Fruit fly (Drosophila melanogaster) whole organism, embryonic: ENCODE results near the gene CG34409.

Experiments
- BEAF-32 ChIP-seq: fragments of 200-800 bp; sonication (Bioruptor generic); optimal IDR thresholded peaks from 3 replicates; lab custom pipeline; 2017; ENCODE audit warnings: missing biosample characterization, missing genetic modification characterization, mild to moderate bottlenecking, moderate library complexity, missing genetic modification reagents
- CG10267 ChIP-seq: fragments of 200-800 bp; sonication (Bioruptor generic); optimal IDR thresholded peaks from 2 replicates; lab custom pipeline; 2018; ENCODE audit warnings: missing biosample characterization, mild to moderate bottlenecking, missing genetic modification characterization, moderate library complexity
- CG11398 ChIP-seq: fragments of 200-800 bp; sonication (Bioruptor generic); optimal IDR thresholded peaks from 2 replicates; lab custom pipeline; 2016; ENCODE audit warnings: missing biosample characterization, missing genetic modification characterization
- CG11456 ChIP-seq: fragments of 200-800 bp; sonication (Bioruptor generic); IDR thresholded peaks from 3 replicates; pipeline ENCODE4 v1.3.6; 2022; ENCODE audit warnings: missing biosample characterization, missing genetic modification characterization
- CG11723 ChIP-seq: fragments of 200-800 bp; sonication (Bioruptor generic); optimal IDR thresholded peaks from 2 replicates; lab custom pipeline; 2017; ENCODE audit warnings: missing biosample characterization, mild to moderate bottlenecking, missing genetic modification characterization
- CG13287 ChIP-seq: fragments of 200-800 bp; sonication (Bioruptor generic); IDR thresholded peaks from 2 replicates; pipeline ENCODE4 v1.3.6; 2022; ENCODE audit warnings: missing biosample characterization, missing genetic modification characterization; ENCODE audit not compliant: partially characterized antibody
- CG13894 ChIP-seq: fragments of 200-800 bp; sonication (Bioruptor generic); optimal IDR thresholded peaks from 3 replicates; lab custom pipeline; 2018; ENCODE audit warnings: missing biosample characterization, mild to moderate bottlenecking, missing genetic modification characterization, moderate library complexity
- CG14014 ChIP-seq: fragments of 200-800 bp; sonication (Bioruptor generic); IDR thresholded peaks from 2 replicates; pipeline ENCODE4 v1.3.6; 2022; ENCODE audit warnings: missing biosample characterization, missing genetic modification characterization
- CG16815 ChIP-seq: fragments of 200-800 bp; sonication (Bioruptor generic); optimal IDR thresholded peaks from 3 replicates; lab custom pipeline; 2017; ENCODE audit warnings: missing biosample characterization, mild to moderate bottlenecking, missing genetic modification characterization
- CG17385 ChIP-seq: fragments of 200-800 bp; sonication (Bioruptor generic); optimal IDR thresholded peaks from 3 replicates; lab custom pipeline; 2018; ENCODE audit warnings: missing biosample characterization, mild to moderate bottlenecking, missing genetic modification characterization
- CG18262 ChIP-seq: fragments of 200-800 bp; optimal IDR thresholded peaks from 3 replicates; lab custom pipeline; 2019; ENCODE audit warnings: missing biosample characterization, mild to moderate bottlenecking, missing genetic modification characterization, moderate library complexity
- CG30403 ChIP-seq: fragments of 200-800 bp; sonication (Bioruptor generic); optimal IDR thresholded peaks from 3 replicates; lab custom pipeline; 2016; ENCODE audit warnings: missing biosample characterization, missing genetic modification characterization
- CG3065 ChIP-seq: fragments of 200-800 bp; sonication (Bioruptor generic); optimal IDR thresholded peaks from 2 replicates; lab custom pipeline; 2016; ENCODE audit warnings: missing biosample characterization, missing genetic modification characterization
- CG31388 ChIP-seq: fragments of 200-800 bp; sonication (Bioruptor generic); optimal IDR thresholded peaks from 2 replicates; lab custom pipeline; 2016; ENCODE audit warnings: missing biosample characterization, missing genetic modification characterization
- CG31441 ChIP-seq: fragments of 200-800 bp; sonication (Bioruptor generic); IDR thresholded peaks from 2 replicates; pipeline ENCODE4 v1.3.6; 2022; ENCODE audit warnings: missing biosample characterization, missing genetic modification characterization
- CG32532 ChIP-seq: fragments of 200-800 bp; sonication (Bioruptor generic); IDR thresholded peaks from 2 replicates; pipeline ENCODE4 v1.3.6; 2022; ENCODE audit warnings: missing biosample characterization, missing genetic modification characterization
- CG3838 ChIP-seq: fragments of 200-800 bp; sonication (Bioruptor generic); optimal IDR thresholded peaks from 3 replicates; lab custom pipeline; 2016; ENCODE audit warnings: missing biosample characterization, missing genetic modification characterization
- CG7839 ChIP-seq: fragments of 200-800 bp; sonication (Bioruptor generic); optimal IDR thresholded peaks from 3 replicates; lab custom pipeline; 2018; ENCODE audit warnings: missing biosample characterization, mild to moderate bottlenecking, missing genetic modification characterization, moderate library complexity
- CG8359 ChIP-seq: fragments of 200-800 bp; sonication (Bioruptor generic); optimal IDR thresholded peaks from 2 replicates; lab custom pipeline; 2017; ENCODE audit warnings: missing biosample characterization, mild to moderate bottlenecking, missing genetic modification characterization, borderline replicate concordance
- Camta ChIP-seq: fragments of 200-800 bp; sonication (Bioruptor generic); optimal IDR thresholded peaks from 2 replicates; lab custom pipeline; 2016; ENCODE audit warnings: missing biosample characterization, missing genetic modification characterization
- CrebB ChIP-seq: fragments of 200-800 bp; sonication (Bioruptor generic); optimal IDR thresholded peaks from 3 replicates; lab custom pipeline; 2018; ENCODE audit warnings: missing biosample characterization, mild to moderate bottlenecking, missing genetic modification characterization
- Deaf1 ChIP-seq: fragments of 200-800 bp; optimal IDR thresholded peaks from 3 replicates; lab custom pipeline; 2019; ENCODE audit warnings: missing biosample characterization, mild to moderate bottlenecking, missing genetic modification characterization, moderate library complexity
- Dll ChIP-seq: fragments of 200-800 bp; sonication (Bioruptor generic); IDR thresholded peaks from 4 replicates; pipeline ENCODE4 v1.3.6; 2022; ENCODE audit warnings: missing biosample characterization, missing genetic modification characterization; ENCODE audit not compliant: partially characterized antibody
- H2.0 ChIP-seq: fragments of 200-800 bp; sonication (Bioruptor generic); IDR thresholded peaks from 2 replicates; pipeline ENCODE4 v1.3.6; 2022; ENCODE audit warnings: missing biosample characterization, missing genetic modification characterization
- HmgZ ChIP-seq: fragments of 200-800 bp; sonication (Bioruptor generic); optimal IDR thresholded peaks from 2 replicates; lab custom pipeline; 2018; ENCODE audit warnings: missing biosample characterization, mild to moderate bottlenecking, missing genetic modification characterization
- Hmx ChIP-seq: fragments of 200-800 bp; sonication (Bioruptor generic); optimal IDR thresholded peaks from 2 replicates; lab custom pipeline; 2016; ENCODE audit warnings: missing biosample characterization, missing genetic modification characterization
- Hsf ChIP-seq: fragments of 200-800 bp; sonication (Bioruptor generic); optimal IDR thresholded peaks from 3 replicates; lab custom pipeline; 2016; ENCODE audit warnings: missing biosample characterization, missing genetic modification characterization
- Kr ChIP-seq: fragments of 200-800 bp; sonication (Bioruptor generic); optimal IDR thresholded peaks from 2 replicates; lab custom pipeline; 2017; ENCODE audit warnings: missing biosample characterization, mild to moderate bottlenecking, missing genetic modification characterization
- Mad ChIP-seq: fragments of 200-800 bp; sonication (Bioruptor generic); optimal IDR thresholded peaks from 2 replicates; lab custom pipeline; 2016; ENCODE audit warnings: missing biosample characterization, missing genetic modification characterization
- Rx ChIP-seq: fragments of 200-800 bp; sonication (Bioruptor generic); IDR thresholded peaks from 2 replicates; pipeline ENCODE4 v1.3.6; 2022; ENCODE audit warnings: missing biosample characterization, missing genetic modification characterization
- Sry-δ ChIP-seq: fragments of 200-800 bp; sonication (Bioruptor generic); optimal IDR thresholded peaks from 2 replicates; lab custom pipeline; 2016; ENCODE audit warnings: missing biosample characterization, missing genetic modification characterization
- cad ChIP-seq: fragments of >200 bp; optimal IDR thresholded peaks from 2 replicates; lab custom pipeline; 2017; ENCODE audit warnings: missing biosample characterization, missing genetic modification characterization
- corto ChIP-seq: fragments of 200-800 bp; sonication (Bioruptor generic); optimal IDR thresholded peaks from 2 replicates; lab custom pipeline; 2016; ENCODE audit warnings: missing biosample characterization, mild to moderate bottlenecking, missing genetic modification characterization, moderate library complexity
- dmrt99B ChIP-seq: fragments of 200-800 bp; sonication (Bioruptor generic); optimal IDR thresholded peaks from 2 replicates; lab custom pipeline; 2018; ENCODE audit warnings: missing biosample characterization, mild to moderate bottlenecking, missing genetic modification characterization, moderate library complexity
- eve ChIP-seq, 2 experiments: fragments of >200 bp; optimal IDR thresholded peaks; 2 replicates each; lab custom pipeline; 2017; ENCODE audit warnings: missing biosample characterization in 2 of 2, missing genetic modification characterization in 2 of 2
- fd3F ChIP-seq: fragments of 200-800 bp; sonication (Bioruptor generic); optimal IDR thresholded peaks from 2 replicates; lab custom pipeline; 2018; ENCODE audit warnings: missing biosample characterization, mild to moderate bottlenecking, missing genetic modification characterization, moderate library complexity
- gfzf ChIP-seq: fragments of 200-800 bp; sonication (Bioruptor generic); optimal IDR thresholded peaks from 2 replicates; lab custom pipeline; 2016; ENCODE audit warnings: missing biosample characterization, mild to moderate bottlenecking, missing genetic modification characterization, moderate library complexity
- hkb ChIP-seq, 2 experiments: fragments of 200-800 bp in 1 of 2; fragments of >200 bp in 1 of 2; sonication (Bioruptor generic) in 1 of 2; IDR thresholded peaks in 1 of 2; optimal IDR thresholded peaks in 1 of 2; 2 replicates each; pipeline versions ENCODE4 v1.3.6 to Lab custom; 2017 to 2022; ENCODE audit warnings: missing biosample characterization in 1 of 2, missing genetic modification characterization in 1 of 2
- kay ChIP-seq: fragments of 200-800 bp; sonication (Bioruptor generic); optimal IDR thresholded peaks from 2 replicates; lab custom pipeline; 2016; ENCODE audit warnings: missing biosample characterization, missing genetic modification characterization
- nau ChIP-seq: fragments of 200-800 bp; sonication (Bioruptor generic); optimal IDR thresholded peaks from 3 replicates; lab custom pipeline; 2017; ENCODE audit warnings: missing biosample characterization, mild to moderate bottlenecking, missing genetic modification characterization, missing genetic modification reagents
- nerfin-1 ChIP-seq: fragments of 200-800 bp; sonication (Bioruptor generic); optimal IDR thresholded peaks from 3 replicates; lab custom pipeline; 2019; ENCODE audit warnings: missing biosample characterization, mild to moderate bottlenecking, missing genetic modification characterization, moderate library complexity
- nom ChIP-seq: fragments of 200-800 bp; sonication (Bioruptor generic); optimal IDR thresholded peaks from 2 replicates; lab custom pipeline; 2017; ENCODE audit warnings: missing biosample characterization, missing genetic modification characterization, mild to moderate bottlenecking, moderate library complexity, missing genetic modification reagents
- pzg ChIP-seq: fragments of 200-800 bp; sonication (Bioruptor generic); optimal IDR thresholded peaks from 3 replicates; lab custom pipeline; 2018; ENCODE audit warnings: missing biosample characterization, mild to moderate bottlenecking, missing genetic modification characterization, moderate library complexity
- row ChIP-seq: fragments of 200-800 bp; sonication (Bioruptor generic); IDR thresholded peaks from 3 replicates; pipeline ENCODE4 v1.3.6; 2022; ENCODE audit warnings: missing biosample characterization, missing genetic modification characterization
- sob ChIP-seq: fragments of 200-800 bp; sonication (Bioruptor generic); IDR thresholded peaks from 2 replicates; pipeline ENCODE4 v1.3.6; 2022; ENCODE audit warnings: missing biosample characterization, missing genetic modification characterization
- tna ChIP-seq: fragments of 200-800 bp; sonication (Bioruptor generic); IDR thresholded peaks from 2 replicates; pipeline ENCODE4 v1.3.6; 2022; ENCODE audit warnings: missing biosample characterization, missing genetic modification characterization; ENCODE audit not compliant: partially characterized antibody
- tx ChIP-seq: fragments of 200-800 bp; sonication (Bioruptor generic); optimal IDR thresholded peaks from 2 replicates; lab custom pipeline; 2016; ENCODE audit warnings: missing biosample characterization, missing genetic modification characterization

Gene CG34409

dm6 chr3R:9767620-9768592 lies 21.7 kb upstream of the CG34409 start, which contains the start of gene Naa80 (continued):
- TF ChIP-seq CG13287 (GFP tag; lab: Robert Waterston, UW) (peak; percentile 54), CG8359 (GFP tag; lab: Kevin White, UChicago) (no peak), corto (no peak), Rx (GFP tag; lab: Robert Waterston, UW) (peak; percentile 70), Mad (peak; percentile 69), tx (GFP tag; lab: Kevin White, UChicago) (peak; percentile 69), CG31388 (GFP tag; lab: Kevin White, UChicago) (no peak), CG17385 (GFP tag; lab: Kevin White, UChicago) (peak; percentile 99), gfzf (GFP tag; lab: Kevin White, UChicago) (peak; percentile 38), cad (GFP tag; lab: Kevin White, UChicago) (no peak), kay (peak; percentile 71), HmgZ (tag; lab: Kevin White, UChicago) (peak; percentile 87), dmrt99B (tag; lab: Kevin White, UChicago) (no peak), CG7839 (tag; lab: Kevin White, UChicago) (peak; percentile 54), nerfin-1 (tag; lab: Kevin White, UChicago) (peak; percentile 21), row (GFP tag; lab: Robert Waterston, UW) (peak; percentile 48; the same call in 2 of the 3 replicates), CG11456 (GFP tag; lab: Robert Waterston, UW) (peak; percentile 80), Hsf (GFP tag; lab: Kevin White, UChicago) (peak; percentile 75), CG18262 (tag; lab: Kevin White, UChicago) (peak; percentile 11), nau (GFP tag; lab: Kevin White, UChicago) (no peak), CG16815 (GFP tag; lab: Kevin White, UChicago) (peak; percentile 24), Deaf1 (tag; lab: Kevin White, UChicago) (peak; percentile 53), CG3838 (no peak), CG32532 (peak; percentile 61; the same call in 1 of the 2 replicates), pzg (GFP tag; lab: Kevin White, UChicago) (peak; percentile 94), CG14014 (GFP tag; lab: Robert Waterston, UW) (peak; percentile 60; the same call in 1 of the 2 replicates), nom (GFP tag; lab: Kevin White, UChicago) (peak; percentile 71), CG11723 (GFP tag; lab: Kevin White, UChicago) (peak; percentile 45), Hmx (GFP tag; lab: Kevin White, UChicago) (no peak), CG10267 (tag; lab: Kevin White, UChicago) (peak; percentile 95), CG31441 (GFP tag; lab: Robert Waterston, UW) (no peak; the same call in 1 of the 2 replicates), Kr (GFP tag; lab: Kevin White, UChicago) (no peak), sob (GFP tag; lab: Robert Waterston, UW) (peak; percentile 86), Dll (GFP tag; lab: Robert Waterston, UW) (0 out of 4 replicates have a peak, but pooled peaks have one; percentile 39), eve (GFP tag; optimal IDR thresholded peaks at IDR 0.05; lab: Kevin White, UChicago) (no peak), Sry-δ (GFP tag; lab: Kevin White, UChicago) (peak; percentile 54), CG11398 (peak; percentile 58), CG13894 (tag; lab: Kevin White, UChicago) (peak; percentile 56), tna (peak; percentile 48; the same call in 1 of the 2 replicates), CrebB (tag; lab: Kevin White, UChicago) (no peak), BEAF-32 (peak; percentile 56), CG30403 (peak; percentile 58), CG3065 (GFP tag; lab: Kevin White, UChicago) (peak; percentile 36), fd3F (GFP tag; lab: Kevin White, UChicago) (peak; percentile 17), hkb (optimal IDR thresholded peaks at IDR 0.05; lab: Kevin White, UChicago) (peak; percentile 81), hkb (GFP tag; IDR thresholded peaks at IDR 0.05; lab: Robert Waterston, UW) (peak; percentile 37; the same call in 1 of the 2 replicates), H2.0 (GFP tag; lab: Robert Waterston, UW) (peak; percentile 53), Camta (GFP tag; lab: Kevin White, UChicago) (peak; percentile 35)
